Worm (Caenorhabditis elegans) whole organism, L1 larva: ENCODE measurements around the gene T19C3.6.
A peak's percentile ranks its signal among the peaks of the same experiment; 100 is the strongest.

Source experiments
- C16A3.4 ChIP-seq: fragments of 150-350 bp; optimal IDR thresholded peaks from 2 replicates; lab custom pipeline; 2014; ENCODE audit warnings: missing biosample characterization, missing genetic modification characterization
- F16B12.6 ChIP-seq: fragments of 150-350 bp; optimal IDR thresholded peaks from 2 replicates; lab custom pipeline; 2014; ENCODE audit warnings: missing biosample characterization, missing genetic modification characterization
- alr-1 ChIP-seq: fragments of 200-800 bp; sonication (Bioruptor generic); optimal IDR thresholded peaks from 2 replicates; lab custom pipeline; 2018; ENCODE audit warnings: borderline replicate concordance, mild to moderate bottlenecking, missing genetic modification characterization, missing compliant biosample characterization
- ceh-63 ChIP-seq: fragments of 200-800 bp; sonication (Bioruptor generic); optimal IDR thresholded peaks from 2 replicates; lab custom pipeline; 2018; ENCODE audit warnings: mild to moderate bottlenecking, missing genetic modification characterization, missing compliant biosample characterization
- ceh-8 ChIP-seq: fragments of 200-800 bp; sonication (Bioruptor generic); optimal IDR thresholded peaks from 2 replicates; lab custom pipeline; 2018; ENCODE audit warnings: mild to moderate bottlenecking, missing genetic modification characterization, moderate library complexity, missing compliant biosample characterization
- ceh-82 ChIP-seq, 3 experiments: fragments of 150-350 bp in 1 of 3; sonication (generic microtip) in 2 of 3; optimal IDR thresholded peaks; 2 replicates each; lab custom pipeline; 2014 to 2017; ENCODE audit warnings: missing biosample characterization in 3 of 3, missing genetic modification characterization in 3 of 3
- dpl-1 ChIP-seq, 3 experiments: fragments of 150-350 bp in 2 of 3; sonication (generic microtip) in 1 of 3; optimal IDR thresholded peaks; 2 replicates each; lab custom pipeline; 2014 to 2017; ENCODE audit warnings: missing biosample characterization in 3 of 3, missing genetic modification characterization in 3 of 3, missing genetic modification reagents in 3 of 3
- dsc-1 ChIP-seq: sonication (generic microtip); optimal IDR thresholded peaks from 2 replicates; lab custom pipeline; 2016; ENCODE audit warnings: mild to moderate bottlenecking, missing genetic modification characterization, missing compliant biosample characterization
- efl-1 ChIP-seq, 4 experiments: fragments of 150-350 bp; optimal IDR thresholded peaks in 3 of 4; peaks in 1 of 4; 1 replicate in 1 of 4; 2 replicates in 3 of 4; lab custom pipeline; 2014; ENCODE audit warnings: missing biosample characterization in 2 of 4, missing genetic modification characterization in 2 of 4, missing genetic modification reagents in 2 of 4
- egl-13 ChIP-seq: sonication (generic microtip); optimal IDR thresholded peaks from 2 replicates; lab custom pipeline; 2016; ENCODE audit warnings: missing genotype, missing genetic modification reagents, missing genetic modification characterization, missing compliant biosample characterization
- egl-27 ChIP-seq, 2 experiments: fragments of 150-350 bp in 1 of 2; sonication (generic microtip); optimal IDR thresholded peaks; 3 replicates each; lab custom pipeline; 2017 to 2018; ENCODE audit warnings: missing biosample characterization in 2 of 2, missing genetic modification characterization in 2 of 2, missing genetic modification reagents in 2 of 2
- fkh-10 ChIP-seq: sonication (generic microtip); optimal IDR thresholded peaks from 2 replicates; lab custom pipeline; 2017; ENCODE audit warnings: missing biosample characterization, missing genetic modification reagents, missing genetic modification characterization
- fkh-4 ChIP-seq: sonication (generic microtip); optimal IDR thresholded peaks from 2 replicates; lab custom pipeline; 2016; ENCODE audit warnings: missing compliant biosample characterization, missing genetic modification characterization, borderline replicate concordance
- fkh-8 ChIP-seq: sonication (generic microtip); optimal IDR thresholded peaks from 2 replicates; lab custom pipeline; 2016; ENCODE audit warnings: mild to moderate bottlenecking, missing genetic modification characterization, missing compliant biosample characterization
- fos-1 ChIP-seq: fragments of 150-350 bp; optimal IDR thresholded peaks from 2 replicates; lab custom pipeline; 2014; ENCODE audit warnings: missing biosample characterization, missing genetic modification characterization
- grh-1 ChIP-seq: fragments of 200-800 bp; sonication (Bioruptor generic); IDR thresholded peaks from 2 replicates; pipeline ENCODE4 v1.3.6; 2022; ENCODE audit warnings: missing genetic modification reagents, missing genetic modification characterization, missing compliant biosample characterization
- hpl-2 ChIP-seq: fragments of 150-350 bp; optimal IDR thresholded peaks from 2 replicates; lab custom pipeline; 2014; ENCODE audit warnings: missing biosample characterization, missing genetic modification reagents, missing genetic modification characterization
- isw-1 ChIP-seq: fragments of 200-800 bp; sonication (Bioruptor generic); IDR thresholded peaks from 2 replicates; pipeline ENCODE4 v1.3.6; 2022; ENCODE audit warnings: missing genetic modification characterization, missing compliant biosample characterization
- jun-1 ChIP-seq: fragments of 150-350 bp; optimal IDR thresholded peaks from 2 replicates; lab custom pipeline; 2014; ENCODE audit warnings: missing biosample characterization, missing genetic modification reagents, missing genetic modification characterization
- lin-14 ChIP-seq: fragments of 200-800 bp; sonication (Bioruptor generic); optimal IDR thresholded peaks from 2 replicates; lab custom pipeline; 2018; ENCODE audit warnings: mild to moderate bottlenecking, missing genetic modification characterization, moderate library complexity, missing compliant biosample characterization
- lin-35 ChIP-seq, 2 experiments: fragments of 150-350 bp; optimal IDR thresholded peaks; 2 replicates each; lab custom pipeline; 2014; ENCODE audit warnings: missing biosample characterization in 2 of 2, missing genetic modification characterization in 2 of 2, missing genetic modification reagents in 2 of 2
- lsy-2 ChIP-seq, 2 experiments: fragments of 150-350 bp; optimal IDR thresholded peaks; 2 replicates each; lab custom pipeline; 2014; ENCODE audit warnings: missing biosample characterization in 2 of 2, missing genetic modification characterization in 2 of 2
- mab-9 ChIP-seq: fragments of 200-800 bp; sonication (Bioruptor generic); IDR thresholded peaks from 2 replicates; pipeline ENCODE4 v1.3.6; 2022; ENCODE audit warnings: missing genetic modification reagents, missing genetic modification characterization, missing compliant biosample characterization
- mdl-1 ChIP-seq, 2 experiments: fragments of 150-350 bp; optimal IDR thresholded peaks; 2 replicates each; lab custom pipeline; 2014 to 2017; ENCODE audit warnings: missing biosample characterization in 2 of 2, missing genetic modification characterization in 2 of 2, inconsistent platforms in 1 of 2
- nhr-12 ChIP-seq: sonication (generic microtip); optimal IDR thresholded peaks from 2 replicates; lab custom pipeline; 2017; ENCODE audit warnings: missing biosample characterization, missing genetic modification characterization
- nhr-19 ChIP-seq: fragments of 200-800 bp; sonication (Bioruptor generic); conservative IDR thresholded peaks from 2 replicates; pipeline ENCODE4 v1.3.6; 2022; ENCODE audit warnings: missing genetic modification characterization, missing compliant biosample characterization
- nhr-47 ChIP-seq: sonication (generic microtip); optimal IDR thresholded peaks from 2 replicates; lab custom pipeline; 2016; ENCODE audit warnings: mild to moderate bottlenecking, missing genetic modification characterization, moderate library complexity, missing compliant biosample characterization
- nhr-76 ChIP-seq: sonication (generic microtip); optimal IDR thresholded peaks from 2 replicates; lab custom pipeline; 2017; ENCODE audit warnings: missing biosample characterization, missing genetic modification characterization
- nhr-84 ChIP-seq: sonication (generic microtip); optimal IDR thresholded peaks from 2 replicates; lab custom pipeline; 2017; ENCODE audit warnings: missing biosample characterization, missing genetic modification characterization
- pax-3 ChIP-seq: fragments of 200-800 bp; sonication (Bioruptor generic); optimal IDR thresholded peaks from 2 replicates; lab custom pipeline; 2018; ENCODE audit warnings: mild to moderate bottlenecking, missing genetic modification characterization, moderate library complexity, missing compliant biosample characterization
- snpc-4 ChIP-seq: fragments of 150-350 bp; optimal IDR thresholded peaks from 2 replicates; lab custom pipeline; 2014; ENCODE audit warnings: missing biosample characterization, missing genetic modification characterization
- sptf-1 ChIP-seq: fragments of 150-350 bp; optimal IDR thresholded peaks from 2 replicates; lab custom pipeline; 2014; ENCODE audit warnings: missing biosample characterization, missing genetic modification characterization
- swsn-7 ChIP-seq: sonication (generic microtip); optimal IDR thresholded peaks from 2 replicates; lab custom pipeline; 2016; ENCODE audit warnings: missing genetic modification characterization, missing compliant biosample characterization
- unc-62 ChIP-seq: fragments of 150-350 bp; optimal IDR thresholded peaks from 2 replicates; lab custom pipeline; 2014; ENCODE audit warnings: missing biosample characterization, missing genetic modification reagents, missing genetic modification characterization
- xbp-1 ChIP-seq: sonication (generic microtip); optimal IDR thresholded peaks from 2 replicates; lab custom pipeline; 2016; ENCODE audit warnings: missing genetic modification characterization, missing compliant biosample characterization
- zag-1 ChIP-seq: fragments of 150-350 bp; optimal IDR thresholded peaks from 2 replicates; lab custom pipeline; 2014; ENCODE audit warnings: missing biosample characterization, missing genetic modification characterization

The T19C3.6 gene

DNA sequence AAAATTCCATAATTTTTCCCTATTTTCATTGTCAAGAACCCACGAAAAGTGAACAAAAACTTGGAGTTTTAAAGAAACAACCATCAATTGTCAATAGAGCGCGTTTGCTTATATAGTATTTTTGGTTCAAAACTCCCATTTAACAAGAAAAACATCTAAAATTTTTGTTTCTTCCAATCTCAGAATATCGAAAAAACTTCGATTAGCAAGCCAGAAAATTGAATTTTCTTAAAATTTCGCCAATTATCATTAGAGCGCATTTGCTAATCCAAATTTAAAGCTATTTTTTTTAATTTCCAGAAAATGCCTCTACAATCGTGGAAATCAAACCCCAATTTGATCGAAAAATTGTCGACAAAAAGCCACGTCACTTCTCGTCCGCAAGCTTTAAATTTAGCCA, 15.1 kb upstream of the T19C3.6 start, which contains the start of gene orai-1:
TSS of gene orai-1 (plus strand) at position 301 of the 400 bp plus-strand sequence.
- TF ChIP-seq nhr-47 (tag; lab: Kevin White, UChicago) (no peak), isw-1 (GFP tag; lab: Robert Waterston, UW) (no peak), fkh-10 (GFP tag; lab: Kevin White, UChicago) (no peak), efl-1 (optimal IDR thresholded peaks at IDR 0.05; lab: Kevin White, UChicago) (no peak), efl-1 (GFP tag; optimal IDR thresholded peaks at IDR 0.05 in 1 of 2; lab: Kevin White, UChicago) (no peak), ceh-63 (GFP tag; lab: Kevin White, UChicago) (no peak), dsc-1 (no peak), nhr-76 (tag; lab: Kevin White, UChicago) (no peak), nhr-19 (GFP tag; lab: Robert Waterston, UW) (no peak), nhr-84 (tag; lab: Kevin White, UChicago) (no peak), swsn-7 (tag; lab: Kevin White, UChicago) (no peak), zag-1 (no peak), mab-9 (no peak), ceh-82 (tag; optimal IDR thresholded peaks at IDR 0.05; lab: Kevin White, UChicago) (no peak), grh-1 (GFP tag; lab: Robert Waterston, UW) (no peak)

ce11 chrIII:644660-645059, 13.3 kb upstream of the T19C3.6 start:
- TF ChIP-seq dsc-1 (no peak), dpl-1 (GFP tag; optimal IDR thresholded peaks at IDR 0.05; lab: Kevin White, UChicago) (no peak), nhr-19 (GFP tag; lab: Robert Waterston, UW) (no peak), jun-1 (no peak), sptf-1 (tag; lab: Kevin White, UChicago) (no peak), C16A3.4 (tag; lab: Kevin White, UChicago) (no peak), efl-1 (optimal IDR thresholded peaks at IDR 0.05; lab: Kevin White, UChicago) (no peak), efl-1 (GFP tag; optimal IDR thresholded peaks at IDR 0.05 in 1 of 2; lab: Kevin White, UChicago) (peak in 1 of 2 experiments; percentile 76)
- TF ChIP-seq, all 84 proteins: peak for 1

ce11 chrIII:641759-642158, 10.4 kb upstream of the T19C3.6 start, which contains the start of gene W06E11.1:
Gene W06E11.1, plus strand, starts transcription at chrIII:642059.
- TF ChIP-seq nhr-84 (tag; lab: Kevin White, UChicago): no peak
- no peak for TF ChIP-seq fkh-4
- TF ChIP-seq xbp-1 (tag; lab: Kevin White, UChicago): no peak
- no peak for TF ChIP-seq ceh-8 (GFP tag; lab: Kevin White, UChicago)
- no peak for TF ChIP-seq egl-27 (tag; optimal IDR thresholded peaks at IDR 0.05; lab: Kevin White, UChicago)
- no peak for TF ChIP-seq fos-1 (tag; lab: Kevin White, UChicago)
- TF ChIP-seq lin-35 (GFP tag; optimal IDR thresholded peaks at IDR 0.05; lab: Kevin White, UChicago): no peak
- no peak for TF ChIP-seq lin-14
- TF ChIP-seq unc-62: no peak
- no peak for TF ChIP-seq snpc-4 (tag; lab: Kevin White, UChicago)
- TF ChIP-seq fkh-8 (tag; lab: Kevin White, UChicago): no peak
- no peak for TF ChIP-seq pax-3 (tag; lab: Kevin White, UChicago)
- TF ChIP-seq nhr-12 (tag; lab: Kevin White, UChicago): no peak
- TF ChIP-seq hpl-2: no peak
- no peak for TF ChIP-seq alr-1 (tag; lab: Kevin White, UChicago)
- TF ChIP-seq egl-13 (tag; lab: Kevin White, UChicago): no peak
- TF ChIP-seq mdl-1 (tag; optimal IDR thresholded peaks at IDR 0.05; lab: Kevin White, UChicago): no peak
- TF ChIP-seq fkh-10 (GFP tag; lab: Kevin White, UChicago): no peak
- no peak for TF ChIP-seq F16B12.6 (tag; lab: Kevin White, UChicago)
- no peak for TF ChIP-seq lsy-2 (tag; optimal IDR thresholded peaks at IDR 0.05; lab: Kevin White, UChicago)
